Fruit fly (Drosophila melanogaster) whole organism, adult: ENCODE measurements around the gene CG44837.

Source experiments
- CG12768 ChIP-seq: fragments of 200-800 bp; sonication (Bioruptor generic); optimal IDR thresholded peaks from 2 replicates; lab custom pipeline; 2017; ENCODE audit warnings: missing biosample characterization, missing genetic modification characterization, mild to moderate bottlenecking, moderate library complexity, missing genetic modification reagents
- CG14711 ChIP-seq: fragments of 200-800 bp; sonication (Bioruptor generic); optimal IDR thresholded peaks from 2 replicates; lab custom pipeline; 2018; ENCODE audit warnings: missing biosample characterization, mild to moderate bottlenecking, missing genetic modification characterization, moderate library complexity
- CG1620 ChIP-seq: fragments of 200-800 bp; sonication (Bioruptor generic); optimal IDR thresholded peaks from 2 replicates; lab custom pipeline; 2016; ENCODE audit warnings: missing biosample characterization, missing genetic modification characterization
- CG33017 ChIP-seq: fragments of 200-800 bp; sonication (Bioruptor generic); optimal IDR thresholded peaks from 2 replicates; lab custom pipeline; 2018; ENCODE audit warnings: missing biosample characterization, mild to moderate bottlenecking, missing genetic modification characterization, moderate library complexity
- CG5204 ChIP-seq: fragments of 200-800 bp; sonication (Bioruptor generic); optimal IDR thresholded peaks from 2 replicates; lab custom pipeline; 2016; ENCODE audit warnings: missing biosample characterization, missing genetic modification characterization
- CG7045 ChIP-seq: fragments of 200-800 bp; sonication (Bioruptor generic); optimal IDR thresholded peaks from 2 replicates; lab custom pipeline; 2017; ENCODE audit warnings: missing biosample characterization, mild to moderate bottlenecking, missing genetic modification characterization
- CG7101 ChIP-seq: fragments of 200-800 bp; sonication (Bioruptor generic); optimal IDR thresholded peaks from 2 replicates; lab custom pipeline; 2018; ENCODE audit warnings: missing biosample characterization, mild to moderate bottlenecking, missing genetic modification characterization, moderate library complexity
- bab1 ChIP-seq: fragments of 200-800 bp; sonication (Bioruptor generic); optimal IDR thresholded peaks from 3 replicates; lab custom pipeline; 2019; ENCODE audit warnings: missing biosample characterization, mild to moderate bottlenecking, missing genetic modification characterization, moderate library complexity
- cic ChIP-seq: fragments of 200-800 bp; sonication (Bioruptor generic); optimal IDR thresholded peaks from 2 replicates; lab custom pipeline; 2017; ENCODE audit warnings: missing biosample characterization, mild to moderate bottlenecking, missing genetic modification characterization, moderate library complexity
- cnc ChIP-seq, 2 experiments: fragments of >200 bp; optimal IDR thresholded peaks; 2 replicates each; lab custom pipeline; 2017
- kay ChIP-seq: fragments of 200-800 bp; sonication (Bioruptor generic); peaks from one replicate; lab custom pipeline; 2016; ENCODE audit warnings: missing biosample characterization, missing genetic modification characterization, borderline replicate concordance
- pad ChIP-seq: fragments of 200-800 bp; sonication (Bioruptor generic); optimal IDR thresholded peaks from 3 replicates; lab custom pipeline; 2017; ENCODE audit warnings: missing biosample characterization, missing genetic modification characterization, mild to moderate bottlenecking, moderate library complexity, missing genetic modification reagents
- tj ChIP-seq: fragments of 200-800 bp; sonication (Bioruptor generic); optimal IDR thresholded peaks from 3 replicates; lab custom pipeline; 2017; ENCODE audit warnings: missing biosample characterization, mild to moderate bottlenecking, missing genetic modification characterization, moderate library complexity
- toe ChIP-seq: fragments of 200-800 bp; sonication (Bioruptor generic); optimal IDR thresholded peaks from 2 replicates; lab custom pipeline; 2016; ENCODE audit warnings: missing biosample characterization, missing genetic modification characterization

DNA sequence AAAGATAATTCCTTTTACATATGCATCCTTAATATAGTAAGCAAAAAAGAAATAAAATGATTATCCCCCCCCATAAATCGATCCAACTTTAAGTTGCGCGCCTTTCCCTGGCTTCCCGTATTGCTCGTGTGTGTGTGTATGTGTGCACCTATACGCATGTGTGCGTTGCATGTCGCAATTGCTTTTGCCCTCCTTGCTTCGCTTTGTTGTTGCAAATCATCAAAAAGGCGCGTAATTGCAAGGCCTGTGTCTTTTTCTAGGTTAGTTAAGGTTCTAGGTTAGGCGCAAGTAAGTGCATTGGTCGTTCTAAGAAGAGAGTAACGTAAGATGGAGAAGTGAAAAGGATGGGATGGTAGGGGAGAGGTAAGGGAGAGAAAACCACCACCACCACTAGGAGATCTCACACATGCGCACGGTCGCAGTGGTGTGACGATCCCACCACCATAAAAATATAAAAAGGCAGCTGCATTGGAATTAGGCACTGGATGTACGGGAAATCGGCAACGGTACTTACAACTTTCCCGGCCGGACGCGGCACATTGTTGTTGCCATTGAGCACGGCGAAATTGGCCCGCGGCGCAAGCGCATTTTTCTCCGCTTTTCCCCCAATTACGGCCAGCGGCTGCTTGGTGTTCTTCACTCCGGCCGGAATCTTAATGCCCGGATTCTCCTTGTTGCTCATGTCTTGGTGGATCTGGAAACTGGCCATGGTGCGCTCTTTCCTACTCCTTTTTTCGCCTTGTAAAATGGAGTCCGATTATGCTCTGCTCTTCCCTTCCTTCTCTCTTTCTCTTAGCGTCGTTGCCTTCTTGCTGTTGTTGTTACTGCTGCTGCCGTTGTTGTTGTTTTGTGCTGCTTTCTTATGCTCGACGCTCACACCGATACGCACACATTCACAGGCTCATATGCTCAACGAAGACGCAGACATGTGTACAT lies 106.0 kb downstream of the CG44837 start:
- TF ChIP-seq CG7101 (tag; lab: Kevin White, UChicago) (no peak), CG7045 (GFP tag; lab: Kevin White, UChicago) (no peak), tj (GFP tag; lab: Kevin White, UChicago) (no peak), cnc (optimal IDR thresholded peaks at IDR 0.05; lab: Kevin White, UChicago) (no peak), CG12768 (GFP tag; lab: Kevin White, UChicago) (no peak), CG1620 (no peak), cic (no peak), bab1 (GFP tag; lab: Kevin White, UChicago) (no peak), toe (no peak), CG14711 (tag; lab: Kevin White, UChicago) (no peak), kay (no peak), pad (peak; percentile 7), CG33017 (tag; lab: Kevin White, UChicago) (no peak), CG5204 (no peak)
